Fruit fly (Drosophila melanogaster): ENCODE measurements around the gene CG15186.

dm6 chr3R:6474430-6474829 lies 3.7 kb upstream of the CG15186 start:
- no peak for TF ChIP-seq usp (GFP tag; optimal IDR thresholded peaks at IDR 0.05)
- no peak for TF ChIP-seq EcR (GFP tag; optimal IDR thresholded peaks at IDR 0.05)
- no peak for TF ChIP-seq psq (optimal IDR thresholded peaks at IDR 0.05)
- peak; percentile 17 for TF ChIP-seq Dll (optimal IDR thresholded peaks at IDR 0.05)

Measured in whole organism.